Worm (Caenorhabditis elegans) whole organism, young adult: Measurements from ENCODE around the gene nlp-13.

ENCODE experiments used
- F23B12.7 ChIP-seq: sonication (generic microtip); optimal IDR thresholded peaks from 2 replicates; lab custom pipeline; 2017; ENCODE audit warnings: missing genetic modification characterization, mild to moderate bottlenecking, missing compliant biosample characterization, antibody characterized with exemption, moderate library complexity; ENCODE audit not compliant: insufficient read depth
- F57C9.4 ChIP-seq: sonication (generic microtip); optimal IDR thresholded peaks from 2 replicates; lab custom pipeline; 2017; ENCODE audit warnings: mild to moderate bottlenecking, missing genetic modification characterization, missing compliant biosample characterization
- T26A5.8 ChIP-seq: sonication (generic microtip); optimal IDR thresholded peaks from 2 replicates; lab custom pipeline; 2016; ENCODE audit warnings: missing genetic modification characterization, missing compliant biosample characterization
- Y53G8AR.9 ChIP-seq: fragments of 200-800 bp; sonication (Bioruptor generic); conservative IDR thresholded peaks from 2 replicates; pipeline ENCODE4 v1.3.6; 2022; ENCODE audit warnings: missing genetic modification reagents, missing genetic modification characterization, missing compliant biosample characterization
- atf-7 ChIP-seq: sonication (generic microtip); optimal IDR thresholded peaks from 2 replicates; lab custom pipeline; 2017; ENCODE audit warnings: mild to moderate bottlenecking, missing genetic modification characterization, missing compliant biosample characterization
- attf-5 ChIP-seq: fragments of 200-800 bp; sonication (Bioruptor generic); optimal IDR thresholded peaks from 2 replicates; lab custom pipeline; 2018; ENCODE audit warnings: mild to moderate bottlenecking, missing genetic modification characterization, missing compliant biosample characterization
- attf-6 ChIP-seq: fragments of 200-800 bp; sonication (Bioruptor generic); IDR thresholded peaks from 2 replicates; pipeline ENCODE4 v1.3.6; 2022; ENCODE audit warnings: missing genetic modification reagents, missing genetic modification characterization, missing compliant biosample characterization
- cebp-2 ChIP-seq: fragments of 200-800 bp; sonication (Bioruptor generic); IDR thresholded peaks from 2 replicates; pipeline ENCODE4 v1.3.6; 2022; ENCODE audit warnings: missing genetic modification characterization, missing compliant biosample characterization
- ceh-27 ChIP-seq: fragments of 200-800 bp; sonication (Bioruptor generic); optimal IDR thresholded peaks from 2 replicates; lab custom pipeline; 2018; ENCODE audit warnings: mild to moderate bottlenecking, missing genetic modification characterization, moderate library complexity, missing compliant biosample characterization
- ceh-40 ChIP-seq: fragments of 200-800 bp; sonication (Bioruptor generic); IDR thresholded peaks from 2 replicates; pipeline ENCODE4 v1.3.6; 2022; ENCODE audit warnings: missing genetic modification characterization, missing compliant biosample characterization
- ceh-91 ChIP-seq: fragments of 200-800 bp; sonication (Bioruptor generic); IDR thresholded peaks from 2 replicates; pipeline ENCODE4 v1.3.6; 2022; ENCODE audit warnings: missing genetic modification reagents, missing genetic modification characterization, missing compliant biosample characterization
- chd-7 ChIP-seq: sonication (generic microtip); optimal IDR thresholded peaks from 2 replicates; lab custom pipeline; 2016; ENCODE audit warnings: mild to moderate bottlenecking, missing genetic modification characterization, moderate library complexity, missing compliant biosample characterization
- dox-1 ChIP-seq: fragments of 200-800 bp; sonication (Bioruptor generic); IDR thresholded peaks from 2 replicates; pipeline ENCODE4 v1.3.6; 2022; ENCODE audit warnings: missing genetic modification reagents, missing genetic modification characterization, missing compliant biosample characterization
- efl-1 ChIP-seq: fragments of 150-350 bp; optimal IDR thresholded peaks from 2 replicates; lab custom pipeline; 2014; ENCODE audit warnings: missing biosample characterization, missing genetic modification reagents, missing genetic modification characterization
- ets-4 ChIP-seq: fragments of 200-800 bp; sonication (Bioruptor generic); optimal IDR thresholded peaks from 2 replicates; lab custom pipeline; 2018; ENCODE audit warnings: mild to moderate bottlenecking, missing genetic modification characterization, missing compliant biosample characterization
- gei-17 ChIP-seq: fragments of 200-800 bp; sonication (Bioruptor generic); optimal IDR thresholded peaks from 2 replicates; lab custom pipeline; 2018; ENCODE audit warnings: mild to moderate bottlenecking, missing genetic modification characterization, missing compliant biosample characterization
- hmg-1.2 ChIP-seq: fragments of 200-800 bp; sonication (Bioruptor generic); IDR thresholded peaks from 2 replicates; pipeline ENCODE4 v1.3.6; 2022; ENCODE audit warnings: missing genetic modification reagents, missing genetic modification characterization, missing compliant biosample characterization
- hsf-1 ChIP-seq: fragments of 200-800 bp; sonication (Bioruptor generic); IDR thresholded peaks from 2 replicates; pipeline ENCODE4 v1.3.6; 2022; ENCODE audit warnings: missing genetic modification reagents, missing genetic modification characterization, missing compliant biosample characterization
- lag-1 ChIP-seq: fragments of 200-800 bp; sonication (Bioruptor generic); IDR thresholded peaks from 2 replicates; pipeline ENCODE4 v1.3.6; 2022; ENCODE audit warnings: missing genetic modification reagents, missing genetic modification characterization, missing compliant biosample characterization
- lin-26 ChIP-seq: fragments of 200-800 bp; sonication (Bioruptor generic); IDR thresholded peaks from 2 replicates; pipeline ENCODE4 v1.3.6; 2022; ENCODE audit warnings: missing genetic modification reagents, missing genetic modification characterization, missing compliant biosample characterization
- lin-35 ChIP-seq, 3 experiments: fragments of 150-350 bp in 2 of 3; sonication (generic microtip) in 1 of 3; optimal IDR thresholded peaks; 2 replicates each; lab custom pipeline; 2014 to 2018; ENCODE audit warnings: missing biosample characterization in 3 of 3, missing genetic modification characterization in 3 of 3, missing genetic modification reagents in 3 of 3
- lin-40 ChIP-seq: sonication (generic microtip); optimal IDR thresholded peaks from 2 replicates; lab custom pipeline; 2016; ENCODE audit warnings: missing genetic modification characterization, mild to moderate bottlenecking, missing compliant biosample characterization, missing genotype, missing genetic modification reagents
- lin-54 ChIP-seq: fragments of 200-800 bp; sonication (Bioruptor generic); optimal IDR thresholded peaks from 2 replicates; lab custom pipeline; 2018; ENCODE audit warnings: mild to moderate bottlenecking, missing genetic modification characterization, missing compliant biosample characterization
- madf-10 ChIP-seq: sonication (generic microtip); optimal IDR thresholded peaks from 2 replicates; lab custom pipeline; 2016; ENCODE audit warnings: mild to moderate bottlenecking, missing genetic modification characterization, missing compliant biosample characterization
- madf-6 ChIP-seq: fragments of 200-800 bp; sonication (Bioruptor generic); IDR thresholded peaks from 2 replicates; pipeline ENCODE4 v1.3.6; 2022; ENCODE audit warnings: missing genetic modification reagents, missing genetic modification characterization, missing compliant biosample characterization
- mcd-1 ChIP-seq: fragments of 200-800 bp; sonication (Bioruptor generic); IDR thresholded peaks from 2 replicates; pipeline ENCODE4 v1.3.6; 2022; ENCODE audit warnings: missing genetic modification reagents, missing genetic modification characterization, missing compliant biosample characterization
- mes-4 ChIP-seq: sonication (generic microtip); optimal IDR thresholded peaks from 2 replicates; lab custom pipeline; 2016; ENCODE audit warnings: missing genotype, missing genetic modification characterization, missing compliant biosample characterization
- nfyb-1 ChIP-seq: fragments of 200-800 bp; sonication (Bioruptor generic); IDR thresholded peaks from 2 replicates; pipeline ENCODE4 v1.3.6; 2022; ENCODE audit warnings: missing genetic modification reagents, missing genetic modification characterization, missing compliant biosample characterization
- nhr-120 ChIP-seq: fragments of 200-800 bp; sonication (Bioruptor generic); IDR thresholded peaks from 2 replicates; pipeline ENCODE4 v1.3.6; 2022; ENCODE audit warnings: missing genetic modification characterization, missing compliant biosample characterization
- nhr-179 ChIP-seq: sonication (generic microtip); optimal IDR thresholded peaks from 2 replicates; lab custom pipeline; 2016; ENCODE audit warnings: mild to moderate bottlenecking, missing genetic modification characterization, missing compliant biosample characterization
- nhr-80 ChIP-seq: sonication (generic microtip); optimal IDR thresholded peaks from 2 replicates; lab custom pipeline; 2016; ENCODE audit warnings: missing genetic modification characterization, missing compliant biosample characterization
- nhr-90 ChIP-seq: sonication (generic microtip); optimal IDR thresholded peaks from 2 replicates; lab custom pipeline; 2016; ENCODE audit warnings: missing genotype, mild to moderate bottlenecking, missing genetic modification characterization, missing compliant biosample characterization
- pbrm-1 ChIP-seq: fragments of 200-800 bp; sonication (Bioruptor generic); IDR thresholded peaks from 2 replicates; pipeline ENCODE4 v1.3.6; 2022; ENCODE audit warnings: missing genetic modification reagents, missing genetic modification characterization, missing compliant biosample characterization
- rcor-1 ChIP-seq: fragments of 200-800 bp; sonication (Bioruptor generic); IDR thresholded peaks from 2 replicates; pipeline ENCODE4 v1.3.6; 2022; ENCODE audit warnings: missing genetic modification reagents, missing genetic modification characterization, missing compliant biosample characterization
- sptf-2 ChIP-seq: fragments of 200-800 bp; sonication (Bioruptor generic); optimal IDR thresholded peaks from 2 replicates; lab custom pipeline; 2018; ENCODE audit warnings: mild to moderate bottlenecking, missing genetic modification characterization, missing compliant biosample characterization
- tbp1 ChIP-seq: fragments of 200-800 bp; sonication (Bioruptor generic); optimal IDR thresholded peaks from 2 replicates; lab custom pipeline; 2018; ENCODE audit warnings: mild to moderate bottlenecking, missing genetic modification characterization, missing compliant biosample characterization
- tlf-1 ChIP-seq: fragments of 200-800 bp; sonication (Bioruptor generic); optimal IDR thresholded peaks from 2 replicates; lab custom pipeline; 2018; ENCODE audit warnings: mild to moderate bottlenecking, missing genetic modification characterization, missing compliant biosample characterization
- zim-3 ChIP-seq: sonication (generic microtip); optimal IDR thresholded peaks from 2 replicates; lab custom pipeline; 2017; ENCODE audit warnings: mild to moderate bottlenecking, missing genetic modification characterization, moderate library complexity, missing compliant biosample characterization
- ztf-18 ChIP-seq: sonication (generic microtip); optimal IDR thresholded peaks from 2 replicates; lab custom pipeline; 2016; ENCODE audit warnings: missing genotype, mild to moderate bottlenecking, missing genetic modification characterization, missing compliant biosample characterization
- ztf-26 ChIP-seq: sonication (generic microtip); optimal IDR thresholded peaks from 2 replicates; lab custom pipeline; 2017; ENCODE audit warnings: missing genetic modification characterization, missing compliant biosample characterization
- ztf-3 ChIP-seq: fragments of 200-800 bp; sonication (Bioruptor generic); optimal IDR thresholded peaks from 2 replicates; lab custom pipeline; 2018; ENCODE audit warnings: mild to moderate bottlenecking, missing genetic modification characterization, missing compliant biosample characterization
- ztf-6 ChIP-seq: fragments of 200-800 bp; sonication (Bioruptor generic); IDR thresholded peaks from 2 replicates; pipeline ENCODE4 v1.3.6; 2022; ENCODE audit warnings: missing genetic modification reagents, missing genetic modification characterization, missing compliant biosample characterization

Gene nlp-13

DNA sequence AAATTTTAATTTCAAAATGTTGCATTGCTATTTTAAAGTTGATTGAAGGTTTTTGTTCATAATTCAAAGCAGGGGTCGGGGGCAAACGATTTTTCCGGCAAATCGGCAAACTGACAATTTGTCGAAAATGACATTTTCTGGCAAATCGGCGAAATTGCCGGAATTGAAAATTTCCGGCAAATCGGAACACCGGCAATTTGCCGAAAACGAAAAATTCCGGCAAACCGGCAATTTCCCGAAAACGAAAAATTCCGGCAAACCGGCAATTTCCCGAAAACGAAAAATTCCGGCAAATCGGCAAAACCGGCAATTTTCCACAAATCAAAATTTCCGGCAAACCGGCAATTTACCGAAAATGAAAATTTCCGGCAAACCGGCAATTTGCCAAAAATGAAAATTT, 46.0 kb upstream of the nlp-13 start (continued):
- TF ChIP-seq hmg-1.2 (GFP tag; lab: Robert Waterston, UW) (no peak), lag-1 (GFP tag; lab: Robert Waterston, UW) (no peak), F23B12.7 (tag; lab: Kevin White, UChicago) (no peak), lin-54 (GFP tag; lab: Kevin White, UChicago) (no peak), ztf-3 (GFP tag; lab: Kevin White, UChicago) (peak; percentile 1), madf-6 (GFP tag; lab: Robert Waterston, UW) (peak; percentile 45), attf-6 (GFP tag; lab: Robert Waterston, UW) (no peak), atf-7 (tag; lab: Kevin White, UChicago) (peak; percentile 31), F57C9.4 (tag; lab: Kevin White, UChicago) (no peak), Y53G8AR.9 (peak; percentile 78; the same call in 1 of the 2 replicates), zim-3 (tag; lab: Kevin White, UChicago) (no peak), chd-7 (tag; lab: Kevin White, UChicago) (peak; percentile 29), cebp-2 (GFP tag; lab: Robert Waterston, UW) (peak; percentile 70; the same call in 1 of the 2 replicates), hsf-1 (GFP tag; lab: Robert Waterston, UW) (no peak), madf-10 (tag; lab: Kevin White, UChicago) (no peak), lin-26 (0 out of 2 replicates have a peak, but pooled peaks have one; percentile 36), nfyb-1 (GFP tag; lab: Robert Waterston, UW) (0 out of 2 replicates have a peak, but pooled peaks have one; percentile 69), ztf-26 (tag; lab: Kevin White, UChicago) (no peak), mcd-1 (GFP tag; lab: Robert Waterston, UW) (peak; percentile 62; the same call in 1 of the 2 replicates), sptf-2 (GFP tag; lab: Kevin White, UChicago) (no peak), gei-17 (GFP tag; lab: Kevin White, UChicago) (peak; percentile 30), dox-1 (GFP tag; lab: Robert Waterston, UW) (0 out of 2 replicates have a peak, but pooled peaks have one; percentile 12), mes-4 (tag; lab: Kevin White, UChicago) (no peak)

DNA sequence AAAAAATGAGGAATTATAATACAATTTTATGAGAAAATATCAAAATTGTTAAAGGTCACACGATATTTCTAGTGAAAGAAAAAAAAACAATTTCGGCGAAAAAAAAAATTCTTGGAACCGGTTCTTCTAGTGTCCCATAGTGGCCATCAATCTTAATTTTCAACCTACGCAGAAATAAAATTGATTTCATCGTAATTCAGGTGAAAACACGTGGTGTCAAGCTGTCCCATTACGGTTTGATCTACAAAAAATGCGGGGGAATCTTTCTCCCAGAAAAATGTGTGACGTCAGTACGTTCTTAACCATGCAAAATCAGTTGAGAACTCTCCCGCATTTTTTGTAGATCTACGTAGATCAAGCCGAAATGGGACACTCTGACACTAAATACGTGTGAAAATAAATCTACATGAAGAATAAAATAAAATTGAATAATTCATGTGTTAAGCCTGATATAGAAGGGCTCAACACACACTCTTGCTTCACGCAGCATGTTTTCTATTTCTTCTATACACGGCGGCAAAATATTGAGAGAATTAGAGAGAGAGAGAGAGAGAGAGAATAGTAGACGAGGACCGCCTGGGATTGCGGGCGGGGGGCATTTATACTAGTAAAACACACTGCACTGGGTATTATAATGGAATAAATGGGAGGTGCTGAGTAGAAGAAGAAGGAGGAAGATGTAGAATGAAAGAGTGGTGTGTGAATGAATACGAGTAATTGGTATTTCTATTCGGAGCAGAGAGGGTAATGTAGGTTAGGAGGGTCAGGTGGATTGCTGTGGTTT, 43.3 kb upstream of the nlp-13 start:
- TF ChIP-seq lin-35 (GFP tag; optimal IDR thresholded peaks at IDR 0.05; lab: Kevin White, UChicago) (peak in 1 of 3 experiments; percentile 20), ceh-40 (GFP tag; lab: Robert Waterston, UW) (no peak), ztf-26 (tag; lab: Kevin White, UChicago) (peak; percentile 66), ets-4 (GFP tag; lab: Kevin White, UChicago) (no peak), ceh-91 (GFP tag; lab: Robert Waterston, UW) (no peak), lin-40 (tag; lab: Kevin White, UChicago) (peak; percentile 24)

DNA sequence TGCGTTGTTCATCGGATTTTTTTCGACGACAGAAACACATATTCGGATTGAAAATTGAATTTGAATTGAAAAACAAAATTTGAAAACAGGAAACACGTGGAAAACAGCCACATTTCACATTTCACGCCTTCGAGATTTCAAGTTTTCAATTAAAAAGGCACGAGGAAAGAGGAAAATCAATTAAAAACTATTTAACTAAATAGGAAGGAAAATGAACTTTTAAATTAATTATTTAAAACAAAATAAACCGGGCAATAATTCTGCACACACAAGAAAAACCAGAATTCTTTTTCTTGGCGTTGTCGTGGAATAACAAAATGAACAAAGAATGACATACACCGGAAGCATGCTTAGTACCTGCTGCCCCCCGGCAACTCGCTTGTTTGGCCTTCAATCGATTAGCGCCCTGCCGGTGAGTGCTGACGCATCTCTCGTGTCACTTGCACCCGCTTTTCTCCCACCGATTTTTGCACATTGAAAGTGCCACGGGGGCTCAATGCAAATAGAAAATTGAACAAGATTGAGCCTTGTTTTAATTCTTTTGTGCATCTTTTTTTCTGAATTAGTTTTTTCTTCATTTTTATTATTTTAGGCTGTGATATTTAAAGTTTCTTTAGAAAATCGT, 41.5 kb upstream of the nlp-13 start, which contains the start of gene Y45G5AM.9:
Gene Y45G5AM.9, minus strand, starts transcription at position 51 of the 625 bp plus-strand sequence.
- TF ChIP-seq attf-5 (GFP tag; lab: Kevin White, UChicago) (peak; percentile 79), Y53G8AR.9 (0 out of 2 replicates have a peak, but pooled peaks have one; percentile 54), lin-54 (GFP tag; lab: Kevin White, UChicago) (peak; percentile 53), sptf-2 (GFP tag; lab: Kevin White, UChicago) (no peak), rcor-1 (peak; percentile 37; the same call in 1 of the 2 replicates), nhr-80 (peak; percentile 65), nhr-90 (tag; lab: Kevin White, UChicago) (no peak), pbrm-1 (GFP tag; lab: Robert Waterston, UW) (peak; percentile 75), lin-35 (GFP tag; optimal IDR thresholded peaks at IDR 0.05; lab: Kevin White, UChicago) (peak in 1 of 3 experiments; percentile 74), ztf-6 (GFP tag; lab: Robert Waterston, UW) (no peak), nhr-179 (no peak), efl-1 (GFP tag; lab: Kevin White, UChicago) (peak; percentile 36), ceh-27 (GFP tag; lab: Kevin White, UChicago) (peak; percentile 62), tlf-1 (no peak), mcd-1 (GFP tag; lab: Robert Waterston, UW) (peak; percentile 79), lin-40 (tag; lab: Kevin White, UChicago) (peak; percentile 79), T26A5.8 (tag; lab: Kevin White, UChicago) (no peak), tbp1 (GFP tag; lab: Kevin White, UChicago) (peak; percentile 25), ztf-18 (peak; percentile 94), nhr-120 (no peak)
